Fruit fly (Drosophila melanogaster) S2 (cell line): ENCODE measurements around the gene CG14834.

Source experiments
- CG8478 ChIP-seq: fragments of >200 bp; optimal IDR thresholded peaks from 2 replicates; lab custom pipeline; 2018
- CTCF ChIP-seq, 2 experiments: fragments of >200 bp; optimal IDR thresholded peaks; 2 replicates each; lab custom pipeline; 2018

DNA sequence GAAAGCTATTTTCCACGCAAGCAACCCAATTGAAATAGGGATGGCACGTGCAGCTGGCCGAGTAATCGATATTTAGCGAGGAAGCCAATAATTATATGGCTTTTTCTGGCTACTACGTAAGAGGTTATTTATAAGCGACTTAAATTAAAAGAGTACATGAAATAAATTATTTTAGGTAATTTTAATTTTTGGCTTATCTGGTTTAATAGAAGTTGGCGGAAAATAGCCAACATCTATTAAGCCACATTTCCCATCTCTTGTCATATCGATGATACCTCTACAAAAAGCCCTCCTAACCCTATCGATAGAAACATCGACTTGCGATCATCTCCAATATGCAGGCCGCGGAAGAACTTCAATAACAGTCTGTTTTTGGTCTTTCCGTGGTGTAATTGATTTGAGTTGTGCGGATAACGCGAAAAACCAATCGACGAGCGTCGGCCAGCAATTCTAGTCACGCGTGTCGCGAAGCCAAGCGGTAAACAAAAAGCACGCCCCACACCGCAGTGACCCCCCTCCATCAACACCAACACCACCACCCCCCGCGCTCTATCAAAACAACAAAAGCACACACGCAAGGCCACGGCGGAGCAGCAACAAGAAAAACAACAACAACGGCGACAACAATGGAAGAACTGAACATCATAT, 1.2 kb upstream of the CG14834 start, which contains the start of the genes Srp19 and qm:
- TF ChIP-seq CG8478 (lab: Kevin White, UChicago) (no peak), CTCF (optimal IDR thresholded peaks at IDR 0.05; lab: Kevin White, UChicago) (no peak)
